Worm (Caenorhabditis elegans) whole organism, L4 larva: Measurements from ENCODE around the gene srbc-75.

Experiments
- D1046.2 ChIP-seq: fragments of 200-800 bp; sonication (Bioruptor generic); IDR thresholded peaks from 2 replicates; pipeline ENCODE4 v1.3.6; 2022; ENCODE audit warnings: missing genetic modification characterization, missing compliant biosample characterization
- F44E2.7 ChIP-seq: fragments of 200-800 bp; sonication (Bioruptor generic); IDR thresholded peaks from 2 replicates; pipeline ENCODE4 v2.1.2; 2022; ENCODE audit warnings: missing genetic modification characterization, missing compliant biosample characterization
- F49E8.2 ChIP-seq: sonication (generic microtip); optimal IDR thresholded peaks from 2 replicates; lab custom pipeline; 2016; ENCODE audit warnings: missing compliant biosample characterization, mild to moderate bottlenecking, missing genetic modification characterization, borderline replicate concordance
- R02D3.7 ChIP-seq: fragments of 150-350 bp; sonication (generic microtip); optimal IDR thresholded peaks from 3 replicates; lab custom pipeline; 2014; ENCODE audit warnings: missing biosample characterization, missing genetic modification characterization
- T20F7.1 ChIP-seq: fragments of 200-800 bp; sonication (Bioruptor generic); optimal IDR thresholded peaks from 2 replicates; lab custom pipeline; 2018; ENCODE audit warnings: mild to moderate bottlenecking, missing genetic modification characterization, missing compliant biosample characterization
- aha-1 ChIP-seq: fragments of 150-350 bp; peaks from one replicate; lab custom pipeline; 2014; ENCODE audit warnings: missing biosample characterization, missing genetic modification characterization
- arid-1 ChIP-seq: fragments of 200-800 bp; sonication (Bioruptor generic); conservative IDR thresholded peaks from 2 replicates; pipeline ENCODE4 v1.3.6; 2022; ENCODE audit warnings: missing genetic modification reagents, missing genetic modification characterization, missing compliant biosample characterization
- attf-4 ChIP-seq: sonication (generic microtip); optimal IDR thresholded peaks from 3 replicates; lab custom pipeline; 2017; ENCODE audit warnings: missing biosample characterization, missing genetic modification characterization
- ceh-82 ChIP-seq: sonication (generic microtip); optimal IDR thresholded peaks from 2 replicates; lab custom pipeline; 2017; ENCODE audit warnings: missing biosample characterization, missing genetic modification characterization
- daf-16 ChIP-seq, 3 experiments: sonication (generic microtip); optimal IDR thresholded peaks; 2 replicates each; lab custom pipeline; 2016 to 2017; ENCODE audit warnings: missing genetic modification characterization in 3 of 3, missing genetic modification reagents in 3 of 3, mild to moderate bottlenecking in 2 of 3, missing compliant biosample characterization in 2 of 3, missing biosample characterization in 1 of 3, moderate library complexity in 1 of 3
- daf-8 ChIP-seq: fragments of 200-800 bp; sonication (Bioruptor generic); IDR thresholded peaks from 2 replicates; pipeline ENCODE4 v1.3.6; 2022; ENCODE audit warnings: missing genetic modification characterization, missing compliant biosample characterization
- dmd-6 ChIP-seq: fragments of 200-800 bp; sonication (Bioruptor generic); IDR thresholded peaks from 2 replicates; pipeline ENCODE4 v1.3.6; 2022; ENCODE audit warnings: missing genetic modification reagents, missing genetic modification characterization, missing compliant biosample characterization
- dve-1 ChIP-seq: sonication (generic microtip); optimal IDR thresholded peaks from 2 replicates; lab custom pipeline; 2017; ENCODE audit warnings: antibody characterized with exemption, mild to moderate bottlenecking, missing genetic modification characterization, missing compliant biosample characterization; ENCODE audit not compliant: insufficient read depth
- hif-1 ChIP-seq, 2 experiments: sonication (generic microtip); optimal IDR thresholded peaks; 2 replicates each; lab custom pipeline; 2016 to 2017; ENCODE audit warnings: missing compliant biosample characterization in 2 of 2, missing genetic modification characterization in 2 of 2, missing genetic modification reagents in 2 of 2, missing genotype in 2 of 2, mild to moderate bottlenecking in 1 of 2
- lim-7 ChIP-seq: fragments of 200-800 bp; sonication (Bioruptor generic); IDR thresholded peaks from 2 replicates; pipeline ENCODE4 v1.3.6; 2022; ENCODE audit warnings: missing genetic modification characterization, missing compliant biosample characterization
- lin-39 ChIP-seq: fragments of 150-350 bp; optimal IDR thresholded peaks from 2 replicates; lab custom pipeline; 2014; ENCODE audit warnings: missing biosample characterization, missing genetic modification reagents, missing genetic modification characterization
- lir-3 ChIP-seq: sonication (generic microtip); optimal IDR thresholded peaks from 2 replicates; lab custom pipeline; 2016; ENCODE audit warnings: mild to moderate bottlenecking, missing genetic modification characterization, missing compliant biosample characterization
- lsy-2 ChIP-seq, 2 experiments: fragments of 150-350 bp in 1 of 2; sonication (generic microtip) in 1 of 2; optimal IDR thresholded peaks; 2 replicates each; lab custom pipeline; 2014 to 2017; ENCODE audit warnings: missing biosample characterization in 2 of 2, missing genetic modification characterization in 2 of 2
- madf-5 ChIP-seq, 2 experiments: fragments of 200-800 bp; sonication (Bioruptor generic); IDR thresholded peaks; 2 replicates each; pipeline ENCODE4 v1.3.6; 2022; ENCODE audit warnings: missing compliant biosample characterization in 2 of 2, missing genetic modification characterization in 2 of 2
- mep-1 ChIP-seq: fragments of 150-350 bp; sonication (generic microtip); optimal IDR thresholded peaks from 3 replicates; lab custom pipeline; 2014; ENCODE audit warnings: missing biosample characterization, missing genetic modification characterization
- mes-2 ChIP-seq: sonication (generic microtip); optimal IDR thresholded peaks from 2 replicates; lab custom pipeline; 2016; ENCODE audit warnings: missing genotype, mild to moderate bottlenecking, missing genetic modification characterization, missing compliant biosample characterization; ENCODE audit not compliant: poor library complexity, severe bottlenecking
- mxl-2 ChIP-seq: fragments of 200-800 bp; sonication (Bioruptor generic); conservative IDR thresholded peaks from 2 replicates; pipeline ENCODE4 v1.3.6; 2022; ENCODE audit warnings: missing genetic modification reagents, missing genetic modification characterization, missing compliant biosample characterization
- nhr-111 ChIP-seq: fragments of 200-800 bp; sonication (Bioruptor generic); optimal IDR thresholded peaks from 2 replicates; lab custom pipeline; 2018; ENCODE audit warnings: mild to moderate bottlenecking, missing genetic modification characterization, missing compliant biosample characterization
- nhr-237 ChIP-seq: sonication (generic microtip); optimal IDR thresholded peaks from 2 replicates; lab custom pipeline; 2017; ENCODE audit warnings: missing biosample characterization, missing genetic modification characterization
- nhr-77 ChIP-seq: fragments of 150-350 bp; optimal IDR thresholded peaks from 2 replicates; lab custom pipeline; 2014; ENCODE audit warnings: missing biosample characterization, missing genetic modification characterization
- php-3 ChIP-seq: fragments of 200-800 bp; sonication (Bioruptor generic); IDR thresholded peaks from 2 replicates; pipeline ENCODE4 v1.3.6; 2022; ENCODE audit warnings: missing genetic modification reagents, missing genetic modification characterization, missing compliant biosample characterization
- sdz-12 ChIP-seq: fragments of 200-800 bp; sonication (Bioruptor generic); optimal IDR thresholded peaks from 2 replicates; lab custom pipeline; 2018; ENCODE audit warnings: mild to moderate bottlenecking, missing genetic modification characterization, missing compliant biosample characterization
- skn-1 ChIP-seq: fragments of 150-350 bp; optimal IDR thresholded peaks from 2 replicates; lab custom pipeline; 2014; ENCODE audit warnings: missing biosample characterization, missing genetic modification characterization
- unc-130 ChIP-seq: sonication (generic microtip); optimal IDR thresholded peaks from 2 replicates; lab custom pipeline; 2016; ENCODE audit warnings: missing genetic modification reagents, missing genetic modification characterization, missing compliant biosample characterization
- unc-62 ChIP-seq, 3 experiments: fragments of 150-350 bp in 1 of 3; sonication (generic microtip); optimal IDR thresholded peaks in 2 of 3; peaks in 1 of 3; 1 replicate in 1 of 3; 2 replicates in 2 of 3; lab custom pipeline; 2014 to 2017; ENCODE audit warnings: missing biosample characterization in 3 of 3, missing genetic modification characterization in 3 of 3, missing genetic modification reagents in 3 of 3, missing genotype in 1 of 3
- zag-1 ChIP-seq: fragments of 150-350 bp; optimal IDR thresholded peaks from 2 replicates; lab custom pipeline; 2014; ENCODE audit warnings: missing biosample characterization, missing genetic modification characterization
- zfp-2 ChIP-seq: sonication (generic microtip); optimal IDR thresholded peaks from 2 replicates; lab custom pipeline; 2016; ENCODE audit warnings: mild to moderate bottlenecking, missing genetic modification characterization, missing compliant biosample characterization
- zfp-3 ChIP-seq: fragments of 200-800 bp; sonication (Bioruptor generic); conservative IDR thresholded peaks from 2 replicates; pipeline ENCODE4 v1.3.6; 2022; ENCODE audit warnings: missing genetic modification reagents, missing genetic modification characterization, missing compliant biosample characterization
- zip-11 ChIP-seq: fragments of 200-800 bp; sonication (Bioruptor generic); IDR thresholded peaks from 2 replicates; pipeline ENCODE4 v1.3.6; 2022; ENCODE audit warnings: missing genetic modification characterization, missing compliant biosample characterization

Gene srbc-75

ce11 chrV:15232200-15232599, 21.4 kb upstream of the srbc-75 start, which contains the start of gene srw-13:
TSS of gene srw-13 (plus strand) at chrV:15232500.
- TF ChIP-seq unc-62 (GFP tag; optimal IDR thresholded peaks at IDR 0.05 in 1 of 2; lab: Kevin White, UChicago), result no peak
- no peak for TF ChIP-seq unc-62 (tag; optimal IDR thresholded peaks at IDR 0.05; lab: Kevin White, UChicago)
- TF ChIP-seq skn-1, result no peak
- no peak for TF ChIP-seq mxl-2 (GFP tag; lab: Robert Waterston, UW)
- TF ChIP-seq aha-1 (tag; lab: Kevin White, UChicago), result peak; percentile 29
- no peak for TF ChIP-seq dmd-6 (GFP tag; lab: Robert Waterston, UW)
- TF ChIP-seq nhr-111, result no peak

- TF ChIP-seq dve-1 (tag; lab: Kevin White, UChicago), result no peak
- TF ChIP-seq R02D3.7 (tag; lab: Kevin White, UChicago), result no peak
- no peak for TF ChIP-seq lsy-2 (tag; optimal IDR thresholded peaks at IDR 0.05; lab: Kevin White, UChicago)
- TF ChIP-seq lin-39, result no peak
- no peak for TF ChIP-seq daf-16 (GFP tag; optimal IDR thresholded peaks at IDR 0.05; lab: Kevin White, UChicago)
- no peak for TF ChIP-seq daf-16 (tag; optimal IDR thresholded peaks at IDR 0.05; lab: Kevin White, UChicago)
- no peak for TF ChIP-seq attf-4 (tag; lab: Kevin White, UChicago)
- no peak for TF ChIP-seq arid-1 (GFP tag; lab: Robert Waterston, UW)
- TF ChIP-seq zfp-3 (GFP tag; lab: Robert Waterston, UW), result no peak
- TF ChIP-seq, all 104 proteins: peak for 0
These were observed 18.0 kb upstream of the srbc-75 start, which contains the start of gene nhr-164 for ce11 chrV:15235661-15236060. TSS of gene nhr-164 (minus strand) at chrV:15235761.

- TF ChIP-seq lir-3 (tag; lab: Kevin White, UChicago), result no peak
- peak in 1 of 2 experiments; percentile 33 for TF ChIP-seq unc-62 (GFP tag; optimal IDR thresholded peaks at IDR 0.05 in 1 of 2; lab: Kevin White, UChicago)
- no peak for TF ChIP-seq unc-62 (tag; optimal IDR thresholded peaks at IDR 0.05; lab: Kevin White, UChicago)
These were observed 15.1 kb upstream of the srbc-75 start, which contains the start of gene srw-12 for ce11 chrV:15238552-15238951. TSS of gene srw-12 (minus strand) at chrV:15238652.

ce11 chrV:15240215-15240614, 13.4 kb upstream of the srbc-75 start, which contains the start of gene srw-11:
TSS of gene srw-11 (minus strand) at chrV:15240315.
- no peak for TF ChIP-seq sdz-12 (GFP tag; lab: Kevin White, UChicago)
- TF ChIP-seq madf-5 (GFP tag; IDR thresholded peaks at IDR 0.05; lab: Robert Waterston, UW), result no peak
- TF ChIP-seq daf-8 (GFP tag; lab: Robert Waterston, UW), result no peak
- TF ChIP-seq zip-11 (GFP tag; lab: Robert Waterston, UW), result no peak
- TF ChIP-seq lin-39, result no peak
- no peak for TF ChIP-seq mep-1 (tag; lab: Kevin White, UChicago)
- no peak for TF ChIP-seq lir-3 (tag; lab: Kevin White, UChicago)

ce11 chrV:15241259-15241658, 12.4 kb upstream of the srbc-75 start, which contains the start of gene chil-12:
TSS of gene chil-12 (plus strand) at chrV:15241559.
- TF ChIP-seq zfp-2 (tag; lab: Kevin White, UChicago), result no peak
- no peak for TF ChIP-seq nhr-237 (tag; lab: Kevin White, UChicago)
- TF ChIP-seq hif-1 (tag; optimal IDR thresholded peaks at IDR 0.05; lab: Kevin White, UChicago), result no peak
- no peak for TF ChIP-seq zag-1 (tag; lab: Kevin White, UChicago)
- no peak for TF ChIP-seq F49E8.2 (tag; lab: Kevin White, UChicago)
- TF ChIP-seq php-3 (GFP tag; lab: Robert Waterston, UW), result no peak
- no peak for TF ChIP-seq lim-7 (GFP tag; lab: Robert Waterston, UW)

- TF ChIP-seq daf-8 (GFP tag; lab: Robert Waterston, UW) (no peak), F44E2.7 (GFP tag; lab: Robert Waterston, UW) (no peak), nhr-77 (tag; lab: Kevin White, UChicago) (no peak), lsy-2 (tag; optimal IDR thresholded peaks at IDR 0.05; lab: Kevin White, UChicago) (no peak), D1046.2 (GFP tag; lab: Robert Waterston, UW) (no peak), T20F7.1 (GFP tag; lab: Kevin White, UChicago) (no peak), ceh-82 (tag; lab: Kevin White, UChicago) (no peak), unc-130 (GFP tag; lab: Kevin White, UChicago) (no peak), mes-2 (no peak)
These were observed 9.2 kb upstream of the srbc-75 start, which contains the start of gene kin-30 for ce11 chrV:15244456-15244855. TSS of gene kin-30 (plus strand) at chrV:15244756.
